Worm (Caenorhabditis elegans): ENCODE results near the gene mfsd-13.2.

DNA sequence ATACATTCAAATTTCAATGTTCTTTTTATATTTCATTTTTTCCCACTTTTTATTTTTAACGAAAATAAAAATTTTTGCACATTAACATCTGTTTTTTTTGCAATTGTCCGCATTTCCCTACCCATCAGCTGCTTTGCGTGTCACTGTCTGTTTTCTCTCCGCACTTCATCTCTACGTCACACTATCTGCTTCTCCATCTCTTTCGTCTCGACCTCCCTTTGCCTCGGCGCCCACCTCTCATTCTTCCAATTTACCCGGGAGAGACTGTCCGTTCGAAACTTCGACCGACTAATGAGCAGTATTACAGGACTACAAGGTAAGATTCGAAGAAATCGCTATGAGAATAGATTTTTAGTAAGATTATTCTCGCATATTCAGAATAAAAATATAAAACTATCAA, 10.3 kb downstream of the mfsd-13.2 start, which contains the start of gene C27H5.2:
- no peak for TF ChIP-seq tbx-2 (tag; optimal IDR thresholded peaks at IDR 0.05)
- no peak for TF ChIP-seq hlh-13 (GFP tag; optimal IDR thresholded peaks at IDR 0.05)
- TF ChIP-seq sox-2 (GFP tag; IDR thresholded peaks at IDR 0.05): no peak
- no peak for TF ChIP-seq sox-4 (tag; optimal IDR thresholded peaks at IDR 0.05)
- TF ChIP-seq ceh-14 (tag; optimal IDR thresholded peaks at IDR 0.05): no peak
- no peak for TF ChIP-seq F13H6.1 (tag; optimal IDR thresholded peaks at IDR 0.05)
- no peak for TF ChIP-seq K02D7.2 (tag; optimal IDR thresholded peaks at IDR 0.05)
- TF ChIP-seq ama-1 (optimal IDR thresholded peaks at IDR 0.05): peak; percentile 47
- TF ChIP-seq unc-86 (tag; optimal IDR thresholded peaks at IDR 0.05): no peak
- TF ChIP-seq elt-2 (tag; optimal IDR thresholded peaks at IDR 0.05): no peak
- TF ChIP-seq ref-2 (tag; optimal IDR thresholded peaks at IDR 0.05): no peak
- no peak for TF ChIP-seq rnt-1 (tag; optimal IDR thresholded peaks at IDR 0.05)
- no peak for TF ChIP-seq tbx-7 (tag; optimal IDR thresholded peaks at IDR 0.05)

Data from whole organism, late embryonic.